Fruit fly (Drosophila melanogaster): ENCODE measurements around the gene Recs1.

Gene Recs1

DNA sequence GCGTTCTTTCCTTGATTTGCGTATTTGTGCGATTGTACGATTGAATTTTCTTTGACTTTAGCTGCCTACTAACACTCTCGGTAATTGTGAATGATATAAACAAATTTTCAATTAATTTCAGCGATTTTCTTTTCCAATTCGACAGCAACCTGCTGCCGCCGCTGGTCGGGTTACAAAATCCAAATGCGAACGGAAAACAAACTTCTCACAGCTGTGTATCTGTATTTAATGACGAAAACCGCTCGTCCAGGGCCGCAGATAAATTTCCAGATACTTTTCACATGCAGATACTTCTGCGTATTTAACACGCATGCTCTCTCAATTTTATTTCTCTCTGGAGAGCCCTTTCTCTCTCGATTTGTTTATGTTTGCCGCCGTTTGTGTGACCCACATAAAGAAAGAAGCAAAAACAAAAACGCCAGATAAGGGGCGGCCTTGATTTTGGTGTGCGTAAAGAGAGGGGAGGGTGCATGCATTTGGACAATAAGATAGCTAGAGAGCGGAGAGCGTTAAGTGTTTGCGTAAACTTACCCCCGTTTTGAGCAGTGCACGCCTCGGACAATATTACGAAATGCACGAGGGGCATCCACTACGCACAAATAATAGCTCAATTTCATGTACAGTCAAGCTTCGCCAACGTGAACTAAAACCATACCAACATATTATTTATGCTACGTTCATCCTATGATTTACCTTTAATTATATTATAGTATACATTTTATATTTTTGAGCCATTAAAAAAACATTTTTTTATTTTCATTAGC, 45.3 kb downstream of the Recs1 start, which contains the start of gene CG12402 (continued):
- TF ChIP-seq dmrt99B (tag; optimal IDR thresholded peaks at IDR 0.05) (peak; percentile 92), CG16779 (GFP tag; IDR thresholded peaks at IDR 0.05) (0 out of 2 replicates have a peak, but pooled peaks have one; percentile 30), CG7839 (tag; optimal IDR thresholded peaks at IDR 0.05) (peak; percentile 89), Pdp1 (GFP tag; optimal IDR thresholded peaks at IDR 0.05) (peak; percentile 52 to 93), NfI (GFP tag; optimal IDR thresholded peaks at IDR 0.05) (peak; percentile 78), CG3838 (GFP tag; optimal IDR thresholded peaks at IDR 0.05) (no peak), Dfd (GFP tag; optimal IDR thresholded peaks at IDR 0.05) (no peak), Rx (GFP tag; IDR thresholded peaks at IDR 0.05) (peak; percentile 74), CG4820 (GFP tag; optimal IDR thresholded peaks at IDR 0.05) (peak; percentile 77), CG17829 (tag; optimal IDR thresholded peaks at IDR 0.05) (peak; percentile 91), NC2α (GFP tag; optimal IDR thresholded peaks at IDR 0.05) (peak; percentile 22), CG7357 (GFP tag; IDR thresholded peaks at IDR 0.05) (peak; percentile 73; the same call in 2 of the 3 replicates), Mad (GFP tag; optimal IDR thresholded peaks at IDR 0.05) (peak; percentile 74), chm (GFP tag; IDR thresholded peaks at IDR 0.05) (peak; percentile 90), HLH4C (GFP tag; IDR thresholded peaks at IDR 0.05; ENCODE audit: partially characterized antibody) (no peak; the same call in 2 of the 3 replicates), CG18619 (GFP tag; optimal IDR thresholded peaks at IDR 0.05) (peak; percentile 61), CG9876 (GFP tag; optimal IDR thresholded peaks at IDR 0.05) (peak; percentile 30), H2.0 (GFP tag; IDR thresholded peaks at IDR 0.05) (peak; percentile 86), br (optimal IDR thresholded peaks at IDR 0.05) (no peak), tap (tag; optimal IDR thresholded peaks at IDR 0.05) (peak; percentile 86), Sin3A (optimal IDR thresholded peaks at IDR 0.05) (no peak), disco-r (GFP tag; optimal IDR thresholded peaks at IDR 0.05) (peak; percentile 20), bsh (GFP tag; optimal IDR thresholded peaks at IDR 0.05) (peak in 1 of 2 experiments; percentile 82), CG13296 (GFP tag; optimal IDR thresholded peaks at IDR 0.05) (peak; percentile 86), dpn (GFP tag; optimal IDR thresholded peaks at IDR 0.05) (peak; percentile 73 to 86), inv (GFP tag; IDR thresholded peaks at IDR 0.05; ENCODE audit: partially characterized antibody) (no peak), ham (GFP tag; IDR thresholded peaks at IDR 0.05) (no peak), CG14667 (GFP tag; IDR thresholded peaks at IDR 0.05) (peak; percentile 63), CG12071 (GFP tag; optimal IDR thresholded peaks at IDR 0.05) (peak; percentile 81), tup (GFP tag; optimal IDR thresholded peaks at IDR 0.05) (peak; percentile 45), da (GFP tag; optimal IDR thresholded peaks at IDR 0.05) (peak; percentile 45), Atf-2 (GFP tag; optimal IDR thresholded peaks at IDR 0.05) (peak; percentile 36), CG11696 (GFP tag; IDR thresholded peaks at IDR 0.05) (peak; percentile 70), MESR4 (GFP tag; optimal IDR thresholded peaks at IDR 0.05) (no peak), hkb (optimal IDR thresholded peaks at IDR 0.05) (no peak), hkb (GFP tag; IDR thresholded peaks at IDR 0.05) (peak; percentile 95), dati (GFP tag; IDR thresholded peaks at IDR 0.05) (peak; percentile 76), CG12219 (GFP tag; optimal IDR thresholded peaks at IDR 0.05) (peak; percentile 82), CG18764 (GFP tag; optimal IDR thresholded peaks at IDR 0.05) (peak; percentile 79), twi (tag; optimal IDR thresholded peaks at IDR 0.05) (peak; percentile 16), CG11695 (GFP tag; IDR thresholded peaks at IDR 0.05) (peak; percentile 89), Camta (GFP tag; optimal IDR thresholded peaks at IDR 0.05) (peak; percentile 46), psq (GFP tag; optimal IDR thresholded peaks at IDR 0.05) (peak; percentile 66), sim (GFP tag; IDR thresholded peaks at IDR 0.05) (peak; percentile 61; the same call in 1 of the 2 replicates), CG16815 (GFP tag; optimal IDR thresholded peaks at IDR 0.05) (peak; percentile 43), D (optimal IDR thresholded peaks at IDR 0.05) (no peak), D (GFP tag; optimal IDR thresholded peaks at IDR 0.05) (peak; percentile 81), org-1 (GFP tag; optimal IDR thresholded peaks at IDR 0.05) (peak; percentile 68), CG33213 (GFP tag; optimal IDR thresholded peaks at IDR 0.05) (no peak), tgo (GFP tag; IDR thresholded peaks at IDR 0.05) (peak; percentile 86), pita (GFP tag; optimal IDR thresholded peaks at IDR 0.05) (no peak)

Data from whole organism, embryonic.